Worm (Caenorhabditis elegans) whole organism, L4/young adult: ENCODE measurements around the gene pqn-31.

ENCODE experiments used
- dao-5 ChIP-seq: sonication (generic microtip); optimal IDR thresholded peaks from 2 replicates; lab custom pipeline; 2016; ENCODE audit warnings: missing genotype, missing genetic modification characterization, moderate library complexity, missing compliant biosample characterization
- him-1 ChIP-seq: sonication (generic microtip); optimal IDR thresholded peaks from 2 replicates; lab custom pipeline; 2016; ENCODE audit warnings: missing genotype, missing genetic modification reagents, missing genetic modification characterization, missing compliant biosample characterization

- TF ChIP-seq him-1 (tag; lab: Kevin White, UChicago) (no peak), dao-5 (tag; lab: Kevin White, UChicago) (no peak)
These were observed 28.2 kb downstream of the pqn-31 start, which contains the start of gene pitr-2 for ce11 chrV:9137618-9138017.
